Fruit fly (Drosophila melanogaster): ENCODE results near the gene nis.

The nis gene

dm6 chr2L:1629206-1629959, 42.4 kb upstream of the nis start (continued):
- TF ChIP-seq emc (GFP tag; optimal IDR thresholded peaks at IDR 0.05) = no peak
- no peak for TF ChIP-seq D (optimal IDR thresholded peaks at IDR 0.05)
- TF ChIP-seq D (GFP tag; optimal IDR thresholded peaks at IDR 0.05) = no peak
- peak; percentile 65 for TF ChIP-seq lmd (GFP tag; IDR thresholded peaks at IDR 0.05)
- TF ChIP-seq CG11723 (GFP tag; optimal IDR thresholded peaks at IDR 0.05) = no peak
- no peak for TF ChIP-seq zen (tag; optimal IDR thresholded peaks at IDR 0.05)
- TF ChIP-seq nerfin-2 (GFP tag; IDR thresholded peaks at IDR 0.05; ENCODE audit: partially characterized antibody) = no peak
- no peak for TF ChIP-seq oc (tag; optimal IDR thresholded peaks at IDR 0.05)
- TF ChIP-seq psq (GFP tag; optimal IDR thresholded peaks at IDR 0.05) = no peak
- TF ChIP-seq sim (GFP tag; IDR thresholded peaks at IDR 0.05) = no peak
- peak; percentile 28; the same call in 1 of the 2 replicates for TF ChIP-seq klu (GFP tag; IDR thresholded peaks at IDR 0.05)
- TF ChIP-seq H15 (GFP tag; IDR thresholded peaks at IDR 0.05) = 0 out of 3 replicates have a peak, but pooled peaks have one; percentile 36
- peak; percentile 23 for TF ChIP-seq cg (GFP tag; optimal IDR thresholded peaks at IDR 0.05)
- no peak for TF ChIP-seq CG34376 (GFP tag; optimal IDR thresholded peaks at IDR 0.05)
- TF ChIP-seq seq (GFP tag; IDR thresholded peaks at IDR 0.05) = peak; percentile 42; the same call in 1 of the 2 replicates
- TF ChIP-seq eyg (GFP tag; optimal IDR thresholded peaks at IDR 0.05) = no peak
- peak; percentile 83 for TF ChIP-seq lab (GFP tag; optimal IDR thresholded peaks at IDR 0.05)
- TF ChIP-seq Spps (tag; optimal IDR thresholded peaks at IDR 0.05) = no peak
- peak; percentile 50 for TF ChIP-seq CG30403 (GFP tag; optimal IDR thresholded peaks at IDR 0.05)
- TF ChIP-seq CG8290 (GFP tag; optimal IDR thresholded peaks at IDR 0.05) = no peak
- TF ChIP-seq CG8290 (tag; optimal IDR thresholded peaks at IDR 0.05) = peak in 1 of 2 experiments; percentile 54
- peak; percentile 20 for TF ChIP-seq CG1602 (GFP tag; optimal IDR thresholded peaks at IDR 0.05)
- no peak for TF ChIP-seq CG3726 (GFP tag; IDR thresholded peaks at IDR 0.05)
- TF ChIP-seq Sin3A (optimal IDR thresholded peaks at IDR 0.05) = no peak
- TF ChIP-seq CG15601 (tag; optimal IDR thresholded peaks at IDR 0.05) = no peak
- peak; percentile 48 for TF ChIP-seq CG9437 (GFP tag; optimal IDR thresholded peaks at IDR 0.05)
- no peak for TF ChIP-seq Sry-β (GFP tag; optimal IDR thresholded peaks at IDR 0.05)
- TF ChIP-seq pb (GFP tag; optimal IDR thresholded peaks at IDR 0.05) = no peak
- TF ChIP-seq Taf1 (GFP tag; IDR thresholded peaks at IDR 0.05) = peak; percentile 44; the same call in 1 of the 2 replicates
- no peak for TF ChIP-seq dati (GFP tag; IDR thresholded peaks at IDR 0.05)
- TF ChIP-seq Camta (GFP tag; optimal IDR thresholded peaks at IDR 0.05) = no peak
- peak; percentile 45 for TF ChIP-seq CG7556 (GFP tag; optimal IDR thresholded peaks at IDR 0.05)
- TF ChIP-seq al (GFP tag; IDR thresholded peaks at IDR 0.05) = peak; percentile 54; the same call in 1 of the 2 replicates
- TF ChIP-seq prd (optimal IDR thresholded peaks at IDR 0.05) = no peak
- peak; percentile 48; the same call in 2 of the 3 replicates for TF ChIP-seq prd (GFP tag; IDR thresholded peaks at IDR 0.05)
- 0 out of 3 replicates have a peak, but pooled peaks have one; percentile 26 for TF ChIP-seq otp (GFP tag; IDR thresholded peaks at IDR 0.05)
- TF ChIP-seq Dll (GFP tag; IDR thresholded peaks at IDR 0.05; ENCODE audit: partially characterized antibody) = no peak
- no peak for TF ChIP-seq crp (GFP tag; optimal IDR thresholded peaks at IDR 0.05)
- no peak for TF ChIP-seq br (optimal IDR thresholded peaks at IDR 0.05)
- TF ChIP-seq CG13287 (GFP tag; IDR thresholded peaks at IDR 0.05; ENCODE audit: partially characterized antibody) = no peak
- no peak for TF ChIP-seq danr (GFP tag; IDR thresholded peaks at IDR 0.05)
- TF ChIP-seq CG14050 (GFP tag; IDR thresholded peaks at IDR 0.05) = 0 out of 3 replicates have a peak, but pooled peaks have one; percentile 16
- no peak for TF ChIP-seq C15 (GFP tag; IDR thresholded peaks at IDR 0.05)
- TF ChIP-seq Fer3 (tag; optimal IDR thresholded peaks at IDR 0.05) = peak; percentile 65
- TF ChIP-seq Deaf1 (tag; optimal IDR thresholded peaks at IDR 0.05) = peak; percentile 51
- TF ChIP-seq NC2α (GFP tag; optimal IDR thresholded peaks at IDR 0.05) = no peak
- no peak for TF ChIP-seq Lpt (GFP tag; optimal IDR thresholded peaks at IDR 0.05)
- peak; percentile 69 for TF ChIP-seq CG7839 (tag; optimal IDR thresholded peaks at IDR 0.05)
- TF ChIP-seq chinmo (GFP tag; IDR thresholded peaks at IDR 0.05; ENCODE audit: partially characterized antibody) = peak; percentile 97
- peak; percentile 55 for TF ChIP-seq CG17385 (GFP tag; optimal IDR thresholded peaks at IDR 0.05)
- TF ChIP-seq CG8359 (GFP tag; optimal IDR thresholded peaks at IDR 0.05; ENCODE audit: borderline replicate concordance) = no peak
